Fruit fly (Drosophila melanogaster) whole organism, embryonic: ENCODE results near the gene pug.
A peak's percentile ranks its signal among the peaks of the same experiment; 100 is the strongest.

Source experiments
- Abd-B ChIP-seq: fragments of 200-800 bp; sonication (Bioruptor generic); optimal IDR thresholded peaks from 2 replicates; lab custom pipeline; 2018; ENCODE audit warnings: missing biosample characterization, mild to moderate bottlenecking, missing genetic modification characterization, moderate library complexity
- Bgb ChIP-seq: fragments of 200-800 bp; sonication (Bioruptor generic); IDR thresholded peaks from 2 replicates; pipeline ENCODE4 v1.3.6; 2022; ENCODE audit warnings: missing biosample characterization, missing genetic modification characterization; ENCODE audit not compliant: partially characterized antibody
- C15 ChIP-seq: fragments of 200-800 bp; sonication (Bioruptor generic); IDR thresholded peaks from 3 replicates; pipeline ENCODE4 v1.3.6; 2022; ENCODE audit warnings: missing biosample characterization, missing genetic modification characterization
- CG10462 ChIP-seq: fragments of 200-800 bp; sonication (Bioruptor generic); optimal IDR thresholded peaks from 2 replicates; lab custom pipeline; 2016; ENCODE audit warnings: missing biosample characterization, missing genetic modification characterization
- CG11696 ChIP-seq: fragments of 200-800 bp; sonication (Bioruptor generic); IDR thresholded peaks from 2 replicates; pipeline ENCODE4 v1.3.6; 2022; ENCODE audit warnings: missing biosample characterization, missing genetic modification characterization
- CG14014 ChIP-seq: fragments of 200-800 bp; sonication (Bioruptor generic); IDR thresholded peaks from 2 replicates; pipeline ENCODE4 v1.3.6; 2022; ENCODE audit warnings: missing biosample characterization, missing genetic modification characterization
- CG14667 ChIP-seq: fragments of 200-800 bp; sonication (Bioruptor generic); IDR thresholded peaks from 2 replicates; pipeline ENCODE4 v1.3.6; 2022; ENCODE audit warnings: missing biosample characterization, missing genetic modification characterization
- CG14710 ChIP-seq: fragments of 200-800 bp; sonication (Bioruptor generic); optimal IDR thresholded peaks from 3 replicates; lab custom pipeline; 2019; ENCODE audit warnings: missing biosample characterization, mild to moderate bottlenecking, missing genetic modification characterization, moderate library complexity
- CG14860 ChIP-seq: fragments of 200-800 bp; sonication (Bioruptor generic); IDR thresholded peaks from 3 replicates; pipeline ENCODE4 v1.3.6; 2022; ENCODE audit warnings: missing biosample characterization, missing genetic modification characterization; ENCODE audit not compliant: partially characterized antibody
- CG15479 ChIP-seq: fragments of 200-800 bp; sonication (Bioruptor generic); optimal IDR thresholded peaks from 3 replicates; lab custom pipeline; 2019; ENCODE audit warnings: missing biosample characterization, mild to moderate bottlenecking, missing genetic modification characterization, moderate library complexity
- CG17829 ChIP-seq: fragments of 200-800 bp; optimal IDR thresholded peaks from 2 replicates; lab custom pipeline; 2019; ENCODE audit warnings: missing biosample characterization, mild to moderate bottlenecking, missing genetic modification characterization, moderate library complexity
- CG30431 ChIP-seq: fragments of 200-800 bp; sonication (Bioruptor generic); optimal IDR thresholded peaks from 2 replicates; lab custom pipeline; 2017; ENCODE audit warnings: missing biosample characterization, missing genetic modification characterization
- CG31365 ChIP-seq: fragments of 200-800 bp; sonication (Bioruptor generic); optimal IDR thresholded peaks from 2 replicates; lab custom pipeline; 2018; ENCODE audit warnings: missing biosample characterization, mild to moderate bottlenecking, missing genetic modification characterization
- CG34422 ChIP-seq: fragments of 200-800 bp; sonication (Bioruptor generic); IDR thresholded peaks from 3 replicates; pipeline ENCODE4 v1.3.6; 2022; ENCODE audit warnings: missing biosample characterization, missing genetic modification characterization
- CG3847 ChIP-seq: fragments of 200-800 bp; sonication (Bioruptor generic); IDR thresholded peaks from 2 replicates; pipeline ENCODE4 v1.3.6; 2022; ENCODE audit warnings: missing biosample characterization, missing genetic modification characterization
- CG3995 ChIP-seq: fragments of 200-800 bp; sonication (Bioruptor generic); optimal IDR thresholded peaks from 3 replicates; lab custom pipeline; 2016; ENCODE audit warnings: missing biosample characterization, missing genetic modification characterization
- CG4617 ChIP-seq: fragments of 200-800 bp; sonication (Bioruptor generic); optimal IDR thresholded peaks from 3 replicates; lab custom pipeline; 2016; ENCODE audit warnings: missing biosample characterization, missing genetic modification characterization, borderline replicate concordance
- CG6175 ChIP-seq: fragments of 200-800 bp; sonication (Bioruptor generic); IDR thresholded peaks from 3 replicates; pipeline ENCODE4 v1.3.6; 2022; ENCODE audit warnings: missing biosample characterization, missing genetic modification characterization
- CG7928 ChIP-seq: fragments of 200-800 bp; sonication (Bioruptor generic); optimal IDR thresholded peaks from 2 replicates; lab custom pipeline; 2017; ENCODE audit warnings: missing biosample characterization, mild to moderate bottlenecking, missing genetic modification characterization
- CG7963 ChIP-seq: fragments of 200-800 bp; sonication (Bioruptor generic); IDR thresholded peaks from 3 replicates; pipeline ENCODE4 v1.3.6; 2022; ENCODE audit warnings: missing biosample characterization, missing genetic modification characterization; ENCODE audit not compliant: partially characterized antibody
- CG9797 ChIP-seq: fragments of 200-800 bp; sonication (Bioruptor generic); optimal IDR thresholded peaks from 3 replicates; lab custom pipeline; 2018; ENCODE audit warnings: missing biosample characterization, mild to moderate bottlenecking, missing genetic modification characterization
- CHES-1-like ChIP-seq: fragments of 200-800 bp; sonication (Bioruptor generic); optimal IDR thresholded peaks from 2 replicates; lab custom pipeline; 2016; ENCODE audit warnings: missing biosample characterization, missing genetic modification characterization
- CkIIα-i1 ChIP-seq: fragments of 200-800 bp; sonication (Bioruptor generic); IDR thresholded peaks from 2 replicates; pipeline ENCODE4 v1.3.6; 2022; ENCODE audit warnings: missing biosample characterization, missing genetic modification characterization
- Doc3 ChIP-seq: fragments of 200-800 bp; sonication (Bioruptor generic); IDR thresholded peaks from 3 replicates; pipeline ENCODE4 v1.3.6; 2022; ENCODE audit warnings: missing biosample characterization, missing genetic modification characterization; ENCODE audit not compliant: partially characterized antibody
- E2f1 ChIP-seq: fragments of 200-800 bp; sonication (Bioruptor generic); IDR thresholded peaks from 2 replicates; pipeline ENCODE4 v1.3.6; 2022; ENCODE audit warnings: missing biosample characterization, missing genetic modification characterization
- Hr3 ChIP-seq: fragments of 200-800 bp; sonication (Bioruptor generic); optimal IDR thresholded peaks from 3 replicates; lab custom pipeline; 2016; ENCODE audit warnings: missing biosample characterization, missing genetic modification characterization
- Hr39 ChIP-seq: fragments of >200 bp; optimal IDR thresholded peaks from 2 replicates; lab custom pipeline; 2017
- MTF-1 ChIP-seq: fragments of 200-800 bp; sonication (Bioruptor generic); optimal IDR thresholded peaks from 2 replicates; lab custom pipeline; 2018; ENCODE audit warnings: missing biosample characterization, mild to moderate bottlenecking, missing genetic modification characterization, borderline replicate concordance
- NFAT ChIP-seq: fragments of 200-800 bp; sonication (Bioruptor generic); IDR thresholded peaks from 2 replicates; pipeline ENCODE4 v1.3.6; 2022; ENCODE audit warnings: missing biosample characterization, missing genetic modification characterization
- Sin3A ChIP-seq: fragments of >200 bp; optimal IDR thresholded peaks from 2 replicates; lab custom pipeline; 2018
- Stat92E ChIP-seq, 3 experiments: fragments of >200 bp in 2 of 3; fragments of 200-800 bp in 1 of 3; sonication (Bioruptor generic) in 1 of 3; optimal IDR thresholded peaks; 2 replicates each; lab custom pipeline; 2017 to 2019; ENCODE audit warnings: missing biosample characterization in 3 of 3, missing genetic modification characterization in 3 of 3, mild to moderate bottlenecking in 1 of 3, moderate library complexity in 1 of 3
- bbx ChIP-seq: fragments of 200-800 bp; sonication (Bioruptor generic); IDR thresholded peaks from 2 replicates; pipeline ENCODE4 v1.3.6; 2022; ENCODE audit warnings: missing biosample characterization, missing genetic modification characterization; ENCODE audit not compliant: partially characterized antibody
- bigmax ChIP-seq: fragments of 200-800 bp; sonication (Bioruptor generic); optimal IDR thresholded peaks from 2 replicates; lab custom pipeline; 2018; ENCODE audit warnings: missing biosample characterization, mild to moderate bottlenecking, missing genetic modification characterization
- cas ChIP-seq: fragments of 200-800 bp; sonication (Bioruptor generic); IDR thresholded peaks from 2 replicates; pipeline ENCODE4 v1.3.6; 2022; ENCODE audit warnings: missing biosample characterization, missing genetic modification characterization
- fru ChIP-seq: fragments of >200 bp; optimal IDR thresholded peaks from 2 replicates; lab custom pipeline; 2017
- gro ChIP-seq: fragments of 200-800 bp; sonication (Bioruptor generic); optimal IDR thresholded peaks from 2 replicates; lab custom pipeline; 2016; ENCODE audit warnings: missing biosample characterization, missing genetic modification characterization
- insv ChIP-seq, 2 experiments: fragments of 200-800 bp; sonication (Bioruptor generic); optimal IDR thresholded peaks; 3 replicates each; lab custom pipeline; 2016 to 2018; ENCODE audit warnings: missing biosample characterization in 2 of 2, missing genetic modification characterization in 2 of 2
- jumu ChIP-seq: fragments of 200-800 bp; sonication (Bioruptor generic); optimal IDR thresholded peaks from 3 replicates; lab custom pipeline; 2016; ENCODE audit warnings: missing biosample characterization, missing genetic modification characterization
- lmd ChIP-seq: fragments of 200-800 bp; sonication (Bioruptor generic); IDR thresholded peaks from 2 replicates; pipeline ENCODE4 v1.3.6; 2022; ENCODE audit warnings: missing biosample characterization, missing genetic modification characterization
- oc ChIP-seq: fragments of 200-800 bp; sonication (Bioruptor generic); optimal IDR thresholded peaks from 2 replicates; lab custom pipeline; 2018; ENCODE audit warnings: missing biosample characterization, mild to moderate bottlenecking, missing genetic modification characterization, moderate library complexity
- pan ChIP-seq, 4 experiments: fragments of >200 bp in 3 of 4; fragments of 200-800 bp in 1 of 4; sonication (Bioruptor generic) in 1 of 4; optimal IDR thresholded peaks in 3 of 4; IDR thresholded peaks in 1 of 4; 2 replicates each; pipeline versions ENCODE4 v1.3.6 to Lab custom; 2017 to 2022; ENCODE audit warnings: missing biosample characterization in 2 of 4, missing genetic modification characterization in 2 of 4, mixed read lengths in 1 of 4
- pb ChIP-seq: fragments of 200-800 bp; sonication (Bioruptor generic); optimal IDR thresholded peaks from 3 replicates; lab custom pipeline; 2016; ENCODE audit warnings: missing biosample characterization, missing genetic modification characterization
- pho ChIP-seq: fragments of 200-800 bp; sonication (Bioruptor generic); optimal IDR thresholded peaks from 2 replicates; lab custom pipeline; 2016; ENCODE audit warnings: missing biosample characterization, missing genetic modification characterization
- phol ChIP-seq: fragments of 200-800 bp; sonication (Bioruptor generic); optimal IDR thresholded peaks from 3 replicates; lab custom pipeline; 2018; ENCODE audit warnings: missing biosample characterization, mild to moderate bottlenecking, missing genetic modification characterization, moderate library complexity
- pros ChIP-seq: fragments of 200-800 bp; sonication (Bioruptor generic); optimal IDR thresholded peaks from 3 replicates; lab custom pipeline; 2019; ENCODE audit warnings: missing biosample characterization, mild to moderate bottlenecking, missing genetic modification characterization, moderate library complexity
- psq ChIP-seq: fragments of 200-800 bp; sonication (Bioruptor generic); optimal IDR thresholded peaks from 2 replicates; lab custom pipeline; 2017; ENCODE audit warnings: missing biosample characterization, missing genetic modification characterization
- ro ChIP-seq: fragments of 200-800 bp; sonication (Bioruptor generic); IDR thresholded peaks from 2 replicates; pipeline ENCODE4 v1.3.6; 2022; ENCODE audit warnings: missing biosample characterization, missing genetic modification characterization
- sens-2 ChIP-seq: fragments of 200-800 bp; sonication (Bioruptor generic); IDR thresholded peaks from 2 replicates; pipeline ENCODE4 v1.3.6; 2022; ENCODE audit warnings: missing biosample characterization, missing genetic modification characterization
- shn ChIP-seq: fragments of 200-800 bp; sonication (Bioruptor generic); optimal IDR thresholded peaks from 3 replicates; lab custom pipeline; 2016; ENCODE audit warnings: missing biosample characterization, missing genetic modification characterization
- tin ChIP-seq: fragments of 200-800 bp; sonication (Bioruptor generic); optimal IDR thresholded peaks from 3 replicates; lab custom pipeline; 2016; ENCODE audit warnings: missing biosample characterization, missing genetic modification characterization
- twi ChIP-seq: fragments of 200-800 bp; optimal IDR thresholded peaks from 2 replicates; lab custom pipeline; 2019; ENCODE audit warnings: missing biosample characterization, mild to moderate bottlenecking, missing genetic modification characterization, moderate library complexity
- wor ChIP-seq: fragments of 200-800 bp; sonication (Bioruptor generic); IDR thresholded peaks from 2 replicates; pipeline ENCODE4 v1.3.6; 2022; ENCODE audit warnings: missing biosample characterization, missing genetic modification characterization

pug gene

dm6 chr3R:10681682-10681962 is 14.7 kb upstream of the pug start (continued):
- TF ChIP-seq phol (tag; lab: Kevin White, UChicago) (peak; percentile 49), pb (GFP tag; lab: Kevin White, UChicago) (no peak), shn (GFP tag; lab: Kevin White, UChicago) (no peak), pan (optimal IDR thresholded peaks at IDR 0.05; lab: Kevin White, UChicago) (no peak), pan (GFP tag; optimal IDR thresholded peaks at IDR 0.05 in 1 of 2, IDR thresholded peaks at IDR 0.05 in 1 of 2) (peak in 1 of 2 experiments; percentile 83), CG9797 (GFP tag; lab: Kevin White, UChicago) (no peak), twi (no peak), CG17829 (peak; percentile 15), CkIIα-i1 (GFP tag; lab: Robert Waterston, UW) (no peak), CHES-1-like (GFP tag; lab: Kevin White, UChicago) (no peak), jumu (GFP tag; lab: Kevin White, UChicago) (no peak), Stat92E (GFP tag; optimal IDR thresholded peaks at IDR 0.05; lab: Kevin White, UChicago) (no peak), CG14710 (tag; lab: Kevin White, UChicago) (no peak), Sin3A (lab: Kevin White, UChicago) (no peak), wor (GFP tag; lab: Robert Waterston, UW) (peak; percentile 52), C15 (GFP tag; lab: Robert Waterston, UW) (no peak), NFAT (GFP tag; lab: Robert Waterston, UW) (peak; percentile 48), insv (GFP tag; optimal IDR thresholded peaks at IDR 0.05; lab: Kevin White, UChicago) (no peak), CG3995 (no peak), psq (no peak), pros (no peak), Hr39 (lab: Kevin White, UChicago) (no peak), CG11696 (GFP tag; lab: Robert Waterston, UW) (no peak), CG14667 (GFP tag; lab: Robert Waterston, UW) (peak; percentile 46; the same call in 1 of the 2 replicates), Bgb (GFP tag; lab: Robert Waterston, UW) (no peak), CG30431 (GFP tag; lab: Kevin White, UChicago) (peak; percentile 62), CG7928 (GFP tag; lab: Kevin White, UChicago) (no peak), E2f1 (GFP tag; lab: Robert Waterston, UW) (peak; percentile 66), Hr3 (GFP tag; lab: Kevin White, UChicago) (no peak), CG6175 (GFP tag; lab: Robert Waterston, UW) (no peak), cas (GFP tag; lab: Robert Waterston, UW) (no peak), sens-2 (GFP tag; lab: Robert Waterston, UW) (peak; percentile 55; the same call in 1 of the 2 replicates), bigmax (GFP tag; lab: Kevin White, UChicago) (no peak), gro (GFP tag; lab: Kevin White, UChicago) (no peak), oc (tag; lab: Kevin White, UChicago) (peak; percentile 4), CG34422 (GFP tag; lab: Robert Waterston, UW) (peak; percentile 37; the same call in 1 of the 3 replicates), fru (lab: Kevin White, UChicago) (no peak), CG4617 (no peak), Abd-B (GFP tag; lab: Kevin White, UChicago) (no peak), CG31365 (tag; lab: Kevin White, UChicago) (peak; percentile 13), CG14014 (peak; percentile 60), CG7963 (GFP tag; lab: Robert Waterston, UW) (no peak), Doc3 (no peak), MTF-1 (GFP tag; lab: Kevin White, UChicago) (peak; percentile 11), ro (no peak), CG3847 (GFP tag; lab: Robert Waterston, UW) (peak; percentile 39), CG14860 (GFP tag; lab: Robert Waterston, UW) (no peak), CG10462 (GFP tag; lab: Kevin White, UChicago) (no peak), tin (GFP tag; lab: Kevin White, UChicago) (no peak), pho (no peak), CG15479 (GFP tag; lab: Kevin White, UChicago) (no peak), bbx (GFP tag; lab: Robert Waterston, UW) (no peak), lmd (peak; percentile 52)
